Worm (Caenorhabditis elegans): ENCODE results near the gene fbxb-2.

fbxb-2 gene

DNA sequence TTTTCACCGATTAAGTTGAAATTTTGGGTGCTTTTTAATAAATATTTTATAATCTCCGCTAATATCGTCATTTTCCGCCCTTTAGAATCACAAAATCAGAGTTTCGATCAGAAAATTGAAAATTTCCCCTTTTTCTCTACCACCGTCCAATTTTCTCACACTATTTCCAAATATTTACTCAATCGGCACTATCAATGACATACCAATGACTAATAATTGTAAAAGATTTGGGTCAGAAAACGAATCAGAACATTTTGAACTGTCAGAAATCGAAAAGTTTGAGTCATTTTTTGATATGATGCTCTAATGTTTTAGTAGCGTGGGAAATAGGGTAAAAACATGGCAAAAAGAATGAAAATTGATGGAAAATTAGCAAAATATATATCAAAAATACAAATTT lies 20.0 kb downstream of the fbxb-2 start, which contains the start of gene srr-2:
srr-2 (minus strand) TSS at position 73 of the 400 bp plus-strand sequence.
- TF ChIP-seq snu-23 (GFP tag; optimal IDR thresholded peaks at IDR 0.05) (no peak), snpc-4 (tag; optimal IDR thresholded peaks at IDR 0.05) (no peak), elt-2 (tag; optimal IDR thresholded peaks at IDR 0.05) (peak; percentile 17), fkh-4 (tag; optimal IDR thresholded peaks at IDR 0.05; ENCODE audit: borderline replicate concordance) (no peak), ztf-11 (tag; optimal IDR thresholded peaks at IDR 0.05) (no peak), irx-1 (tag; optimal IDR thresholded peaks at IDR 0.05) (no peak), ceh-8 (GFP tag; optimal IDR thresholded peaks at IDR 0.05) (no peak)

ce11 chrV:19212354-19212753 lies 24.8 kb downstream of the fbxb-2 start:
- TF ChIP-seq lin-14 (GFP tag; optimal IDR thresholded peaks at IDR 0.05) (no peak), elt-3 (tag; optimal IDR thresholded peaks at IDR 0.05) (peak in 1 of 6 experiments; percentile 20), nhr-19 (GFP tag; conservative IDR thresholded peaks at IDR 0.05) (peak; percentile 24), nhr-85 (tag) (peak; percentile 43), efl-1 (optimal IDR thresholded peaks at IDR 0.05) (no peak), efl-1 (GFP tag; optimal IDR thresholded peaks at IDR 0.05 in 1 of 2) (peak in 1 of 2 experiments; percentile 2), nhr-90 (tag; optimal IDR thresholded peaks at IDR 0.05; ENCODE audit: poor library complexity) (peak; percentile 4), lin-35 (GFP tag; optimal IDR thresholded peaks at IDR 0.05) (peak in 1 of 2 experiments; percentile 51), isw-1 (GFP tag; IDR thresholded peaks at IDR 0.05) (no peak), nhr-11 (tag; optimal IDR thresholded peaks at IDR 0.05) (no peak), nhr-20 (tag; optimal IDR thresholded peaks at IDR 0.05) (peak; percentile 68), blmp-1 (tag; optimal IDR thresholded peaks at IDR 0.05) (peak; percentile 6), sup-37 (GFP tag; optimal IDR thresholded peaks at IDR 0.05) (no peak), unc-62 (GFP tag; optimal IDR thresholded peaks at IDR 0.05) (no peak), mdl-1 (tag; optimal IDR thresholded peaks at IDR 0.05) (peak in 1 of 2 experiments; percentile 6), elt-2 (tag; optimal IDR thresholded peaks at IDR 0.05) (peak; percentile 72), pag-3 (tag; optimal IDR thresholded peaks at IDR 0.05; ENCODE audit: borderline replicate concordance, insufficient read depth) (no peak), C04F5.9 (tag; optimal IDR thresholded peaks at IDR 0.05) (no peak), unc-30 (tag; optimal IDR thresholded peaks at IDR 0.05) (no peak), C16A3.4 (tag; optimal IDR thresholded peaks at IDR 0.05) (no peak)

DNA sequence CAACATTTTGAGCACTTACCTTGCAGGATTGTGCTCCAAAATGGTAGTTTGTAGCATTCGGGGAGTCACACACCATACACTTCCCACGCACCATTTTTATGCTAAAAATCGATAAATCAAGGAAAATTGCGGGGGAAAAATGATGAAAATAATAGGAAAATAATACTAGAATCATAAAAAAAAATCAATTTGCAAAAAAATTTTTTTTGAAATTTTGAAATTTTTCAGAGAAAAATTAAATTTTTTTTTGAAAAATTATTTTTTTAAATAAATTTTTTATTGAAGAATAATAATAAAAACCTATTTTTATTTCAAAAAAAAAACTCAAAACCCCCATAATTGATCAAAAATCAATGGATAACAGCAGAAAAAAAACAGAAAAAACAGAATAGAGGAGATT lies 25.3 kb downstream of the fbxb-2 start, which contains the start of gene nhr-79:
nhr-79 (minus strand) TSS at position 101 of the 400 bp plus-strand sequence.
- no peak for TF ChIP-seq elt-3 (tag; optimal IDR thresholded peaks at IDR 0.05)
- TF ChIP-seq dsc-1 (tag; optimal IDR thresholded peaks at IDR 0.05), result no peak
- no peak for TF ChIP-seq xbp-1 (tag; optimal IDR thresholded peaks at IDR 0.05)
- TF ChIP-seq irx-1 (tag; optimal IDR thresholded peaks at IDR 0.05), result no peak
- no peak for TF ChIP-seq tlp-1 (tag; optimal IDR thresholded peaks at IDR 0.05)
- no peak for TF ChIP-seq egl-13 (tag; optimal IDR thresholded peaks at IDR 0.05)
- no peak for TF ChIP-seq ceh-88 (GFP tag; IDR thresholded peaks at IDR 0.05)
- TF ChIP-seq unc-98 (GFP tag; IDR thresholded peaks at IDR 0.05), result no peak
- no peak for TF ChIP-seq hlh-4 (tag; optimal IDR thresholded peaks at IDR 0.05)
- no peak for TF ChIP-seq nhr-76 (tag; optimal IDR thresholded peaks at IDR 0.05)
- no peak for TF ChIP-seq fkh-10 (GFP tag; optimal IDR thresholded peaks at IDR 0.05)
- no peak for TF ChIP-seq nhr-84 (tag; optimal IDR thresholded peaks at IDR 0.05)
- TF ChIP-seq blmp-1 (tag; optimal IDR thresholded peaks at IDR 0.05), result no peak
- no peak for TF ChIP-seq nhr-237 (tag; optimal IDR thresholded peaks at IDR 0.05)
- TF ChIP-seq nhr-85 (tag), result no peak
- no peak for TF ChIP-seq F16B12.6 (tag; optimal IDR thresholded peaks at IDR 0.05)
- no peak for TF ChIP-seq dpl-1 (GFP tag; optimal IDR thresholded peaks at IDR 0.05)
- no peak for TF ChIP-seq nhr-19 (GFP tag; conservative IDR thresholded peaks at IDR 0.05)
- no peak for TF ChIP-seq zag-1 (tag; optimal IDR thresholded peaks at IDR 0.05)
- no peak for TF ChIP-seq efl-1 (optimal IDR thresholded peaks at IDR 0.05)
- no peak for TF ChIP-seq efl-1 (GFP tag; optimal IDR thresholded peaks at IDR 0.05 in 1 of 2)

Data from whole organism, L1 larva.